Worm (Caenorhabditis elegans) whole organism, L4/young adult: ENCODE data around the gene T27A10.5.
A peak's percentile ranks its signal among the peaks of the same experiment; 100 is the strongest.

Source experiments
- W03F9.2 ChIP-seq: fragments of 150-350 bp; optimal IDR thresholded peaks from 2 replicates; lab custom pipeline; 2014; ENCODE audit warnings: missing biosample characterization, missing genetic modification characterization
- dao-5 ChIP-seq: sonication (generic microtip); optimal IDR thresholded peaks from 2 replicates; lab custom pipeline; 2016; ENCODE audit warnings: missing genotype, missing genetic modification characterization, moderate library complexity, missing compliant biosample characterization
- him-1 ChIP-seq: sonication (generic microtip); optimal IDR thresholded peaks from 2 replicates; lab custom pipeline; 2016; ENCODE audit warnings: missing genotype, missing genetic modification reagents, missing genetic modification characterization, missing compliant biosample characterization

DNA sequence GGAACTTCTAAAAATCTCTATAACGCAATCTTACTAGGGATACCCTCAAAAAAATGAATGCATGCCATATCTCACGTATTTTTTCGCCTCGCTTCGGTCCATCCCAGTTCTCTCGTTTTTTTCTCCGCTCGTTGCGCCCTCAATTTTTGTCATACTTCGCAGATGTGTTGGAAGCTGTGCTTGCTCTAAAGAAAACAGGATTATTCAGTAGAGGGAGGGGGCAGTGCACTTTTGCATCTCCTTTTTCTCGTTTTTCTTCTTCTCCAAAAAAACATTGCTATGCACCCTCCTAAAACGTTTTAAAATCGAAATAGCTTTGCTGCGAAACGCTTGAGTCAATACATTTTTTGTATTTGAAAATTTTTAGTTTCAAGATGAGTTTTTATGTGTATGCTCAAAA, 37.9 kb downstream of the T27A10.5 start:
- TF ChIP-seq W03F9.2 (tag; lab: Kevin White, UChicago): no peak
- peak; percentile 61 for TF ChIP-seq him-1 (tag; lab: Kevin White, UChicago)
- no peak for TF ChIP-seq dao-5 (tag; lab: Kevin White, UChicago)
